Fruit fly (Drosophila melanogaster) S2 (cell line): ENCODE data around the gene CG6836.
A peak's percentile ranks its signal among the peaks of the same experiment; 100 is the strongest.

Source experiments
- CG8478 ChIP-seq: fragments of >200 bp; optimal IDR thresholded peaks from 2 replicates; lab custom pipeline; 2018
- CTCF ChIP-seq, 2 experiments: fragments of >200 bp; optimal IDR thresholded peaks; 2 replicates each; lab custom pipeline; 2018

DNA sequence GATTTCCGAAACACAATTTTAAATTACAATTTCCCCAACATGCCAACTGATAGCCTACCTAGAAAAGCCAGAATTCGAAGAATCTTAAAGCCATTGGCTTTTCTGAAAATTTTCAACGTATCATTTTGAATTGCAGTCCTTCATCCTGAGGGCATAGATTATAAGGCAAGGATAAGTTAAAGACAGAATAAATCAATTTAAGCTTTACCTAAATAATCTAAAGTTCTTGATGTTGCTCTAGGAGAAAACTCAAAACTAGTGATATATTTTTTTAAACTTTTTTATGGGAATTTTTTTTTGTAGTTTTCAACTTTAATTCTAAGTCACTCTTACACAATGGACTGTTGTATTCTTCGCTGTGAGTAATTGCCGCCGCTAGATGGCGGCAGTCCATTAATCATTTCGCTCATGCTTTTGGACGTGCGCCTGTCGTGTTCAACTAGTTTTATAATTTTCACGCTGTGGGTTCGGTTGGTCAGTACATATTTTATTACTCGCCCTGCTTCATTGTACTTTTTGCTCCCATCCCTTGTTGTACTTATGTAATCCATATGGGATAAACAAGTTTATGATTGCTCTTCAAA lies 36.2 kb upstream of the CG6836 start, which contains the start of gene COX6AL2:
- TF ChIP-seq CTCF (optimal IDR thresholded peaks at IDR 0.05; lab: Kevin White, UChicago) (peak; percentile 38 to 70), CG8478 (lab: Kevin White, UChicago) (no peak)
